Worm (Caenorhabditis elegans): Measurements from ENCODE around the gene col-171.

ce11 chrX:6365715-6366114 lies 31.6 kb downstream of the col-171 start, which contains the start of gene C03B1.3:
- TF ChIP-seq unc-62 (GFP tag; optimal IDR thresholded peaks at IDR 0.05) (no peak), pqm-1 (tag; optimal IDR thresholded peaks at IDR 0.05) (no peak), aly-2 (tag; optimal IDR thresholded peaks at IDR 0.05) (no peak), nhr-28 (tag; optimal IDR thresholded peaks at IDR 0.05) (no peak)
